Worm (Caenorhabditis elegans) whole organism, early embryonic: Measurements from ENCODE around the gene hsd-3.
A peak's percentile ranks its signal among the peaks of the same experiment; 100 is the strongest.

ENCODE experiments used
- B0310.2 ChIP-seq: sonication (generic microtip); optimal IDR thresholded peaks from 2 replicates; lab custom pipeline; 2016; ENCODE audit warnings: mild to moderate bottlenecking, missing genetic modification characterization, missing compliant biosample characterization
- F13C5.2 ChIP-seq: sonication (generic microtip); optimal IDR thresholded peaks from 2 replicates; lab custom pipeline; 2017; ENCODE audit warnings: mild to moderate bottlenecking, missing genetic modification characterization, inconsistent platforms, missing compliant biosample characterization
- aly-1 ChIP-seq: sonication (generic microtip); optimal IDR thresholded peaks from 2 replicates; lab custom pipeline; 2016; ENCODE audit warnings: missing genetic modification characterization, missing compliant biosample characterization
- ama-1 ChIP-seq: fragments of 150-350 bp; optimal IDR thresholded peaks from 2 replicates; lab custom pipeline; 2014
- ceh-13 ChIP-seq: fragments of 200-800 bp; sonication (Bioruptor generic); optimal IDR thresholded peaks from 2 replicates; lab custom pipeline; 2018; ENCODE audit warnings: mild to moderate bottlenecking, missing genetic modification characterization, missing compliant biosample characterization
- ceh-36 ChIP-seq: sonication (generic microtip); optimal IDR thresholded peaks from 2 replicates; lab custom pipeline; 2016; ENCODE audit warnings: missing genetic modification characterization, inconsistent platforms, missing compliant biosample characterization
- ets-7 ChIP-seq: sonication (generic microtip); optimal IDR thresholded peaks from 2 replicates; lab custom pipeline; 2016; ENCODE audit warnings: missing genotype, missing genetic modification characterization, missing compliant biosample characterization
- flt-1 ChIP-seq: fragments of 200-800 bp; sonication (Bioruptor generic); IDR thresholded peaks from 2 replicates; pipeline ENCODE4 v1.3.6; 2022; ENCODE audit warnings: missing genetic modification characterization, missing compliant biosample characterization
- hmbx-1 ChIP-seq: sonication (generic microtip); optimal IDR thresholded peaks from 2 replicates; lab custom pipeline; 2016; ENCODE audit warnings: mild to moderate bottlenecking, missing genetic modification characterization, missing compliant biosample characterization
- hmg-4 ChIP-seq: fragments of 200-800 bp; sonication (Bioruptor generic); optimal IDR thresholded peaks from 2 replicates; lab custom pipeline; 2018; ENCODE audit warnings: mild to moderate bottlenecking, missing genetic modification characterization, missing compliant biosample characterization
- hnd-1 ChIP-seq: sonication (generic microtip); optimal IDR thresholded peaks from 2 replicates; lab custom pipeline; 2016; ENCODE audit warnings: missing genetic modification characterization, missing compliant biosample characterization
- pes-1 ChIP-seq: fragments of 200-800 bp; sonication (Bioruptor generic); IDR thresholded peaks from 2 replicates; pipeline ENCODE4 v1.3.6; 2022; ENCODE audit warnings: missing genetic modification reagents, missing genetic modification characterization, missing compliant biosample characterization
- scrt-1 ChIP-seq: fragments of 200-800 bp; sonication (Bioruptor generic); IDR thresholded peaks from 2 replicates; pipeline ENCODE4 v1.3.6; 2022; ENCODE audit warnings: missing genetic modification characterization, missing compliant biosample characterization
- sea-1 ChIP-seq: fragments of 200-800 bp; sonication (Bioruptor generic); conservative IDR thresholded peaks from 2 replicates; pipeline ENCODE4 v1.3.6; 2022; ENCODE audit warnings: missing genetic modification characterization, missing compliant biosample characterization
- tbx-11 ChIP-seq: fragments of 200-800 bp; sonication (Bioruptor generic); IDR thresholded peaks from 2 replicates; pipeline ENCODE4 v1.3.6; 2022; ENCODE audit warnings: missing genetic modification characterization, missing compliant biosample characterization
- tbx-37 ChIP-seq: fragments of 200-800 bp; sonication (Bioruptor generic); conservative IDR thresholded peaks from 2 replicates; pipeline ENCODE4 v1.3.6; 2022; ENCODE audit warnings: missing genetic modification reagents, missing genetic modification characterization, missing compliant biosample characterization
- tra-4 ChIP-seq: sonication (generic microtip); optimal IDR thresholded peaks from 2 replicates; lab custom pipeline; 2017; ENCODE audit warnings: missing genetic modification characterization, missing compliant biosample characterization

hsd-3 gene

DNA sequence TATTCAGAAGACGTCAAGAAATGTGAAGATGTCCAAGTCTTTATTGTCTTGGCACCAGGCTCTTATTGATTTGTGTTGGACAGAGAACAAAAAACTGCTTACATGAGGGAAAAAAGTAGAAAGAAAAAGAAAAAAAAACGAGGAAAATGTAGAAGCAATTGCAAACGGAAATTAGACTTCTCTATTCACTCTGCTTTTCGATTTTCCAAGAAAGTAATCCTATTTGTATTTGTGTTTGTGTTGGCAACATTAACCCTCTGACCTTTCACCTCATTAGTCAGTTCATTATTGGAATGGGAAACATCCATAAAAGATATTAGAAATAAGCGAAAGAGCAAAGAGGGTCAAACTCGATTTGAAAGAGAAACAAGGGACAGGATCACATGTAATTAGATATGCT is 22.6 kb downstream of the hsd-3 start:
- TF ChIP-seq ceh-36: no peak
- no peak for TF ChIP-seq scrt-1
- no peak for TF ChIP-seq hmbx-1 (tag; lab: Kevin White, UChicago)
- no peak for TF ChIP-seq tbx-11 (GFP tag; lab: Robert Waterston, UW)
- TF ChIP-seq pes-1 (GFP tag; lab: Robert Waterston, UW): no peak
- no peak for TF ChIP-seq tra-4
- no peak for TF ChIP-seq F13C5.2 (tag; lab: Kevin White, UChicago)
- no peak for TF ChIP-seq aly-1 (tag; lab: Kevin White, UChicago)
- no peak for TF ChIP-seq sea-1 (GFP tag; lab: Robert Waterston, UW)

DNA sequence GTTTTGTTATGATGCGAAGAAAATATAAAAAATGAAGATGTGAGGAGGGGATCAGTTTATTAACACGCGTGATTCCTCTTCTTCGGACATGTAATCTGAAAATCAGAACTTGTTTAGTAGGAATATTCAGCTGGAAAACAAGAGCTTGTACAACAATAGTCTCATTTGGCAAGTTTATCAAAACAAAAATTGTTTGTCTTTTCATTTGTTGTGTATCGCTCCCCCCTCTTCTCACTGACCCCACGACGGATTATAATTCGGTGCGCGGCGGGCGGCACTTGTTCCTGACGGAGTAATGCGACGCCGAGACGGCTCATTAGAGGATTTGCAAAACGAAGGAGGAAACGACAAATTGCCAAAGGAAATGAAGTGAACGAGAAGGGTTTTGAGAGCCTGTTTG is 24.8 kb downstream of the hsd-3 start, which contains the start of gene ZC449.4:
Gene ZC449.4 (minus strand): TSS at position 101 of the 400 bp plus-strand sequence.
- TF ChIP-seq scrt-1: no peak
- TF ChIP-seq tbx-11 (GFP tag; lab: Robert Waterston, UW): no peak
- no peak for TF ChIP-seq B0310.2 (tag; lab: Kevin White, UChicago)
- TF ChIP-seq ceh-36: no peak
- no peak for TF ChIP-seq ets-7
- TF ChIP-seq ceh-13 (GFP tag; lab: Kevin White, UChicago): no peak
- TF ChIP-seq ama-1: no peak
- no peak for TF ChIP-seq sea-1 (GFP tag; lab: Robert Waterston, UW)
- no peak for TF ChIP-seq hmbx-1 (tag; lab: Kevin White, UChicago)
- TF ChIP-seq hnd-1 (tag; lab: Kevin White, UChicago): no peak
- no peak for TF ChIP-seq tra-4
- TF ChIP-seq pes-1 (GFP tag; lab: Robert Waterston, UW): no peak
- TF ChIP-seq hmg-4 (GFP tag; lab: Kevin White, UChicago): no peak
- no peak for TF ChIP-seq aly-1 (tag; lab: Kevin White, UChicago)
- no peak for TF ChIP-seq F13C5.2 (tag; lab: Kevin White, UChicago)
- no peak for TF ChIP-seq flt-1
- TF ChIP-seq tbx-37: no peak

DNA sequence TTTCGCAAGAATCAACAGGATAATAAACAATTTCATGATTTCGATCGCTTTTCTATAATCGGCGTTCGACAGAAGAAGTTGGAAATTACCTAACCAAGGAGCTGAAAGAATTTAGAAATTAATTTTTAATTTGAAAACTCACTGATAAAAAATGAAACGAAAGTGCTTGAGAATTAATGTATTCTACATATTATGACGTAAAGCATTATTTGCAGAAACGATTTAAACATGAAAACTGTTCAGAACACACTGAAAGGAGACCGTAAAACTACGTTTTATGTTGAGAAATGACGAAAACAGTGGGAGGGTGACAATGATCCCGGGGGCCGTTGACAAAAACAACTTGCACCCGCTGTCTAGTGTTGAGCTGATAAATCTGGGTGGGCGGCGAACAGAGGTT is 28.6 kb downstream of the hsd-3 start, which contains the start of gene ZC449.5:
Gene ZC449.5 (minus strand): TSS at position 101 of the 400 bp plus-strand sequence.
- TF ChIP-seq tbx-11 (GFP tag; lab: Robert Waterston, UW) (no peak), F13C5.2 (tag; lab: Kevin White, UChicago) (no peak), ceh-13 (GFP tag; lab: Kevin White, UChicago) (no peak), hmg-4 (GFP tag; lab: Kevin White, UChicago) (no peak), aly-1 (tag; lab: Kevin White, UChicago) (no peak), B0310.2 (tag; lab: Kevin White, UChicago) (no peak), hnd-1 (tag; lab: Kevin White, UChicago) (no peak), scrt-1 (no peak), tra-4 (no peak), sea-1 (GFP tag; lab: Robert Waterston, UW) (no peak), flt-1 (no peak), ama-1 (no peak), ets-7 (no peak), ceh-36 (no peak), hmbx-1 (tag; lab: Kevin White, UChicago) (no peak), pes-1 (GFP tag; lab: Robert Waterston, UW) (no peak), tbx-37 (no peak)

DNA sequence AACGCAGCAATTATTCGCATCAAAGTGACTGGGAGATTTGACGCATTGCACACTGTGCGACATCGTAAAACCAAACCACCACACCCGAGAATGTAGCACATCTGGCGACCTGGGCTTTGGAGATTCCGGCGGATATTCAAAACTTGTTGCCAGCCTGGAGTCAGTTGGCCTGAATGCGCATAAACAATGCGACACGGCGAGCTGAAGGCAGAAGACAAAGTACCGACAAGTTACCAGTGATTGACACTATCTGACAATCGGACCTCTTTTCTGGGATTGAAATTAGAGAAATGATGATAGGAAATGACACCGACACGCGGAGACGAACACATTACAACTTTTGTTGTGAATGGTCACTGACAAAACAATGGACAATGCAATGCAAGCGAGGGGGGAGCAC is 29.7 kb downstream of the hsd-3 start:
- TF ChIP-seq flt-1: no peak
- no peak for TF ChIP-seq tra-4
- TF ChIP-seq aly-1 (tag; lab: Kevin White, UChicago): no peak
- no peak for TF ChIP-seq F13C5.2 (tag; lab: Kevin White, UChicago)
- TF ChIP-seq ceh-13 (GFP tag; lab: Kevin White, UChicago): no peak
- no peak for TF ChIP-seq scrt-1
- no peak for TF ChIP-seq tbx-11 (GFP tag; lab: Robert Waterston, UW)
- TF ChIP-seq pes-1 (GFP tag; lab: Robert Waterston, UW): no peak
- TF ChIP-seq hnd-1 (tag; lab: Kevin White, UChicago): no peak
- no peak for TF ChIP-seq B0310.2 (tag; lab: Kevin White, UChicago)
- TF ChIP-seq hmg-4 (GFP tag; lab: Kevin White, UChicago): no peak
- TF ChIP-seq sea-1 (GFP tag; lab: Robert Waterston, UW): no peak

DNA sequence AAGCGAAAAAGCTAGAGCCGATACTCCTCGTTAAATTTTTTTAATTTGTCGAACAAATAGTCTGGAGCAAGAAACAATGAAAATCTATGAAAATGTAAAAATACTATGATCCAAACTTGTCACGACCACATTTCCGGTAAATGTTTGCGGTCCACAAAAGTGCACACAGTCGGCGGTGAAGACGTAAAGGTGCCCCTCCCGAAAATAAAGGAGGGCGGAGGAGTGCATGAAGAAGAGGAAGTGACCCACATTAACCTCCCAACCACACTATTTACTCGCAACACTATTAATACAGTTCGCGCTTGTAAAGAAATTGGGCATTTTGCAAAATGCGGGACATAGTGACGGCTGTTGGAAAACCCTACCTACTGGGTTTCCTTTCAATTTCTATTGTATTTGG is 30.9 kb downstream of the hsd-3 start:
- no peak for TF ChIP-seq tra-4
- no peak for TF ChIP-seq pes-1 (GFP tag; lab: Robert Waterston, UW)
- TF ChIP-seq ceh-36: no peak
- no peak for TF ChIP-seq hmbx-1 (tag; lab: Kevin White, UChicago)
- TF ChIP-seq aly-1 (tag; lab: Kevin White, UChicago): no peak
- no peak for TF ChIP-seq ets-7
- no peak for TF ChIP-seq ceh-13 (GFP tag; lab: Kevin White, UChicago)
- no peak for TF ChIP-seq F13C5.2 (tag; lab: Kevin White, UChicago)
- TF ChIP-seq tbx-11 (GFP tag; lab: Robert Waterston, UW): no peak
- TF ChIP-seq ama-1: no peak

DNA sequence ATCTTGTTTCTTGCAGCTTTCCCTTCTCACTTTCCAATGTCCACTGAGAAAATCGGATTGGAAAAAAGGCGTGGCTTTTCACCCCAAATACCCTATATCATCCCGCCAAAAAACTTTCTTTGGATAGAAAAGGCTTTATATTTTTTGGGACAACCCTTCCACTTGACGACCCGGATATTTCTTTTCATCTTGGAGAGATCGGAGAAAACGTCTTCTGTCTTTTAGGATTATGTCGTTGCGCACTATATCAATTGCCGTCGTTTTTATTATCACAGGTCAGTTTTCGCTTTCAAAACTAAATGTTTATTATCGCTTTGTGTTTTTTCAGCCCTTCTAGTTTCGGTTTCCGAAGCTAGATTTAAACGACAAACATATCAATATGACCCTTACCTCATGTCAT is 34.8 kb downstream of the hsd-3 start, which contains the start of gene Y64H9A.2:
Gene Y64H9A.2 (plus strand): TSS at position 90 of the 400 bp plus-strand sequence.
- TF ChIP-seq hmbx-1 (tag; lab: Kevin White, UChicago) (no peak), sea-1 (GFP tag; lab: Robert Waterston, UW) (no peak), F13C5.2 (tag; lab: Kevin White, UChicago) (no peak), tbx-37 (no peak), ets-7 (no peak), hnd-1 (tag; lab: Kevin White, UChicago) (no peak), ceh-13 (GFP tag; lab: Kevin White, UChicago) (no peak), pes-1 (GFP tag; lab: Robert Waterston, UW) (no peak), B0310.2 (tag; lab: Kevin White, UChicago) (no peak), tbx-11 (GFP tag; lab: Robert Waterston, UW) (no peak), ama-1 (no peak), hmg-4 (GFP tag; lab: Kevin White, UChicago) (no peak), tra-4 (no peak), ceh-36 (no peak), aly-1 (tag; lab: Kevin White, UChicago) (no peak), scrt-1 (no peak), flt-1 (no peak)

DNA sequence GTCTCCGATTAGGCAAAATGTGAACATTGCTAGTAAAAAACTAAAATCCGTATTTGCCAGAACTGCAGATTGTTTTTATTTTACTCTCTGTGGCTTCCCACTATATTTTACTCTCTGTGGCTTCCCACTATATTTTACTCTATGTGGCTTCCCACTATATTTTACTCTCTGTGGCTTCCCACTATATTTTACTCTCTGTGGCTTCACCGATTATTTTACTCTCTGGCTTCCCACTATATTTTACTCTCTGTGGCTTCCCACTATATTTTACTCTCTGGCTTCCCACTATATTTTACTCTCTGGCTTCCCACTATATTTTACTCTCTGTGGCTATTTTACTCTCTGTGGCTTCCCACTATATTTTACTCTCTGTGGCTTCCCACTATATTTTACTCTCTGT is 47.1 kb downstream of the hsd-3 start:
- TF ChIP-seq aly-1 (tag; lab: Kevin White, UChicago): peak; percentile 71
- peak; percentile 85 for TF ChIP-seq hnd-1 (tag; lab: Kevin White, UChicago)
- TF ChIP-seq ets-7: peak; percentile 60
- TF ChIP-seq F13C5.2 (tag; lab: Kevin White, UChicago): peak; percentile 61
- TF ChIP-seq hmbx-1 (tag; lab: Kevin White, UChicago): peak; percentile 89
